Worm (Caenorhabditis elegans) whole organism, mixed stage, embryonic: Measurements from ENCODE around the gene R02D5.7.

Experiments
- M03D4.4 ChIP-seq: sonication (generic microtip); optimal IDR thresholded peaks from 2 replicates; lab custom pipeline; 2017; ENCODE audit warnings: mild to moderate bottlenecking, missing genetic modification characterization, missing compliant biosample characterization
- bed-3 ChIP-seq: fragments of 200-800 bp; sonication (Bioruptor generic); optimal IDR thresholded peaks from 3 replicates; lab custom pipeline; 2018; ENCODE audit warnings: mild to moderate bottlenecking, missing genetic modification characterization, moderate library complexity, missing compliant biosample characterization
- blmp-1 ChIP-seq: fragments of 150-350 bp; optimal IDR thresholded peaks from 2 replicates; lab custom pipeline; 2014; ENCODE audit warnings: missing biosample characterization, missing genetic modification characterization
- ceh-39 ChIP-seq: fragments of 150-350 bp; optimal IDR thresholded peaks from 2 replicates; lab custom pipeline; 2014; ENCODE audit warnings: missing biosample characterization, missing genetic modification characterization
- ceh-43 ChIP-seq: fragments of 200-800 bp; sonication (Bioruptor generic); optimal IDR thresholded peaks from 2 replicates; lab custom pipeline; 2018; ENCODE audit warnings: mild to moderate bottlenecking, missing genetic modification characterization, moderate library complexity, missing compliant biosample characterization
- ceh-83 ChIP-seq: fragments of 200-800 bp; sonication (Bioruptor generic); optimal IDR thresholded peaks from 2 replicates; lab custom pipeline; 2018; ENCODE audit warnings: mild to moderate bottlenecking, missing genetic modification characterization, missing compliant biosample characterization
- ces-1 ChIP-seq: fragments of 150-350 bp; optimal IDR thresholded peaks from 2 replicates; lab custom pipeline; 2014; ENCODE audit warnings: missing biosample characterization, missing genetic modification reagents, missing genetic modification characterization
- cnd-1 ChIP-seq: fragments of 200-800 bp; sonication (Bioruptor generic); optimal IDR thresholded peaks from 2 replicates; lab custom pipeline; 2018; ENCODE audit warnings: mild to moderate bottlenecking, missing genetic modification characterization, missing compliant biosample characterization
- drap-1 ChIP-seq: fragments of 200-800 bp; sonication (Bioruptor generic); optimal IDR thresholded peaks from 3 replicates; lab custom pipeline; 2018; ENCODE audit warnings: mild to moderate bottlenecking, missing genetic modification characterization, missing compliant biosample characterization
- elt-1 ChIP-seq: sonication (generic microtip); optimal IDR thresholded peaks from 2 replicates; lab custom pipeline; 2017; ENCODE audit warnings: missing genetic modification characterization, mild to moderate bottlenecking, missing compliant biosample characterization, antibody characterized with exemption, moderate library complexity, borderline replicate concordance; ENCODE audit not compliant: insufficient read depth
- elt-3 ChIP-seq: fragments of 150-350 bp; optimal IDR thresholded peaks from 2 replicates; lab custom pipeline; 2014; ENCODE audit warnings: missing biosample characterization, missing genetic modification characterization
- flh-1 ChIP-seq: fragments of 200-800 bp; sonication (Bioruptor generic); optimal IDR thresholded peaks from 2 replicates; lab custom pipeline; 2018; ENCODE audit warnings: mild to moderate bottlenecking, missing genetic modification characterization, moderate library complexity, missing compliant biosample characterization
- ham-2 ChIP-seq: fragments of 200-800 bp; sonication (Bioruptor generic); optimal IDR thresholded peaks from 2 replicates; lab custom pipeline; 2018; ENCODE audit warnings: mild to moderate bottlenecking, missing genetic modification characterization, missing compliant biosample characterization
- hlh-1 ChIP-seq: fragments of 150-350 bp; optimal IDR thresholded peaks from 2 replicates; lab custom pipeline; 2014; ENCODE audit warnings: missing biosample characterization, missing genetic modification reagents, missing genetic modification characterization
- lin-13 ChIP-seq: fragments of 150-350 bp; optimal IDR thresholded peaks from 2 replicates; lab custom pipeline; 2014; ENCODE audit warnings: missing biosample characterization, missing genetic modification characterization
- lin-32 ChIP-seq: fragments of 200-800 bp; sonication (Bioruptor generic); optimal IDR thresholded peaks from 2 replicates; lab custom pipeline; 2018; ENCODE audit warnings: mild to moderate bottlenecking, missing genetic modification characterization, missing compliant biosample characterization
- mab-5 ChIP-seq: fragments of 150-350 bp; optimal IDR thresholded peaks from 2 replicates; lab custom pipeline; 2014; ENCODE audit warnings: missing biosample characterization, missing genetic modification characterization
- mep-1 ChIP-seq: fragments of 150-350 bp; optimal IDR thresholded peaks from 2 replicates; lab custom pipeline; 2017; ENCODE audit warnings: missing biosample characterization, missing genetic modification reagents, missing genetic modification characterization, inconsistent platforms
- mls-2 ChIP-seq: sonication (generic microtip); optimal IDR thresholded peaks from 2 replicates; lab custom pipeline; 2016; ENCODE audit warnings: mild to moderate bottlenecking, missing genetic modification characterization, moderate library complexity, missing compliant biosample characterization
- nhr-12 ChIP-seq: fragments of 150-350 bp; optimal IDR thresholded peaks from 2 replicates; lab custom pipeline; 2014; ENCODE audit warnings: missing biosample characterization, missing genetic modification characterization
- nhr-2 ChIP-seq: fragments of 150-350 bp; optimal IDR thresholded peaks from 2 replicates; lab custom pipeline; 2014; ENCODE audit warnings: missing biosample characterization, missing genetic modification characterization
- nhr-237 ChIP-seq: fragments of 150-350 bp; optimal IDR thresholded peaks from 2 replicates; lab custom pipeline; 2014; ENCODE audit warnings: missing biosample characterization, missing genetic modification characterization
- nhr-28 ChIP-seq: fragments of 150-350 bp; optimal IDR thresholded peaks from 2 replicates; lab custom pipeline; 2014; ENCODE audit warnings: missing biosample characterization, missing genetic modification characterization
- nhr-76 ChIP-seq: sonication (generic microtip); optimal IDR thresholded peaks from 2 replicates; lab custom pipeline; 2017; ENCODE audit warnings: missing biosample characterization, missing genetic modification characterization
- pha-4 ChIP-seq: fragments of 150-350 bp; optimal IDR thresholded peaks from 2 replicates; lab custom pipeline; 2018; ENCODE audit warnings: missing biosample characterization, missing genetic modification reagents, missing genetic modification characterization
- snpc-4 ChIP-seq: fragments of 150-350 bp; optimal IDR thresholded peaks from 2 replicates; lab custom pipeline; 2014; ENCODE audit warnings: missing biosample characterization, missing genetic modification characterization
- sptf-1 ChIP-seq: sonication (generic microtip); optimal IDR thresholded peaks from 2 replicates; lab custom pipeline; 2017; ENCODE audit warnings: mild to moderate bottlenecking, missing genetic modification characterization, moderate library complexity, missing compliant biosample characterization
- unc-120 ChIP-seq: sonication (generic microtip); optimal IDR thresholded peaks from 2 replicates; lab custom pipeline; 2017; ENCODE audit warnings: missing genetic modification characterization, missing compliant biosample characterization; ENCODE audit not compliant: poor library complexity, severe bottlenecking
- zip-8 ChIP-seq: fragments of 150-350 bp; optimal IDR thresholded peaks from 2 replicates; lab custom pipeline; 2014; ENCODE audit warnings: missing biosample characterization, missing genetic modification characterization
- ztf-11 ChIP-seq: fragments of 150-350 bp; optimal IDR thresholded peaks from 2 replicates; lab custom pipeline; 2014; ENCODE audit warnings: missing biosample characterization, missing genetic modification characterization

R02D5.7 gene

DNA sequence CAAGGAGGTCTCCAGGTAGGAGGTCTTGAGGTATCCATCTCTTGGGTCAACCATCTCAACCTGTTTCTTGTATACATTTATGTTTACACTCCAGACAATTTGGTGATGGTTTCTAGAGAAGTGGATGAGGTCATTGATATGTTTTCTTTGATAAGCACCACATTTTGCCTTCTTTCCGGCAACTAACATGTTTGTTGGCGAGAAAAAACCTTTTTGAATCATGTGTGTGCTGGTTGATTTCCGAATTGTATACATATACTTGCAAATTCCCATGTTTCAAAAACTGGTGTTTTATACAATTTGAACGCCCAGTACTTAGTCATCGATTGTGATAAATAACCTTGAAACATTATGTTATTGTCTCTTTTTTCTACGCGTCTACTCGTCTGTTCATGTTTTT lies 22.8 kb upstream of the R02D5.7 start:
- TF ChIP-seq cnd-1 (tag; lab: Kevin White, UChicago) (no peak), elt-1 (tag; lab: Kevin White, UChicago) (no peak), nhr-12 (tag; lab: Kevin White, UChicago) (no peak), unc-120 (tag; lab: Kevin White, UChicago) (no peak), nhr-76 (tag; lab: Kevin White, UChicago) (no peak), drap-1 (no peak), ztf-11 (no peak), ceh-43 (GFP tag; lab: Kevin White, UChicago) (no peak), ham-2 (GFP tag; lab: Kevin White, UChicago) (no peak), pha-4 (tag; lab: Kevin White, UChicago) (no peak), mls-2 (tag; lab: Kevin White, UChicago) (no peak), nhr-237 (no peak), bed-3 (GFP tag; lab: Kevin White, UChicago) (no peak), lin-13 (tag; lab: Kevin White, UChicago) (no peak), blmp-1 (tag; lab: Kevin White, UChicago) (no peak), flh-1 (no peak)

DNA sequence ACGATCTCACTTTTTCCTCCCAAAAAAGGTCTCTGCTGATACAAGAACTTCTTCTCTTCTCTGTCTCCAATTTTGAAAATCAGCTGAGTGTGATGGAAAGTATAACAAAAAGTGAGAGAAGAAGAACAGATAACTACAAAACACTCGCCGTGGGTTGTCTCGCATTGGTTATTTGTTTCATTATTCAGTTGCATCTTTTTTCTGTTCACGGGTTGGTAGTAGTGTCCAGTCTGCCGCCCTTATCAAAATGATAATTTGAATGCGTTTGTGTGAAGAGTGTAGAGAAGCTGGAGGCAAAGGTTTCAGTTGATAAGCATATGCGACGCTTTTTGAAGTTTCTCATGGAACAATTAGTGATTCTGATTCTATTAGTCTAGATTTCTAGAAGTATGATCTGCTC lies 21.8 kb upstream of the R02D5.7 start:
- TF ChIP-seq snpc-4 (tag; lab: Kevin White, UChicago) (no peak), mab-5 (tag; lab: Kevin White, UChicago) (no peak), ceh-83 (no peak), elt-3 (no peak), M03D4.4 (tag; lab: Kevin White, UChicago) (no peak), nhr-28 (tag; lab: Kevin White, UChicago) (no peak), cnd-1 (tag; lab: Kevin White, UChicago) (no peak), nhr-2 (tag; lab: Kevin White, UChicago) (no peak)
- TF ChIP-seq, all 35 proteins: peak for 0

DNA sequence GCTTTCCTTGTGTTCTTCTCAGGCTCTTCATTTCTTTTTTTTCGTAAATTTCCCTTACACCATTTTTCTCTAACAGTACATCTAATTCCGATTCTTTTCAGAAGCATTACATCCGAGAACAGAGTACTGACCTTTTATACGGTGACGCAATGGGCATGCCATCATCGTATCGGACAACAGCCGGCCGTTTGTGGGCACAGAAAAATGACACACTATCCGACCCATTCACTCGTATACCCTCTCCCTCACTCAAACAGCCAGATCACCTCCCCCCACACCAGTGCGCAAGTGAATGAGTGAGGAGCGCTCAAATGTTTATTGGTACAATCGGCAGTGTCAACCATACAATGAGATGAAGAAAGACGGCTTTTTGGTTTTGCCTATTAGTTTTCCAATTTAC lies 19.8 kb upstream of the R02D5.7 start, which contains the start of gene R02D5.24:
Gene R02D5.24 (plus strand): TSS at position 205 of the 400 bp plus-strand sequence.
- TF ChIP-seq nhr-237 (no peak), drap-1 (peak; percentile 73), zip-8 (peak; percentile 81), hlh-1 (peak; percentile 10), sptf-1 (tag; lab: Kevin White, UChicago) (peak; percentile 32), cnd-1 (tag; lab: Kevin White, UChicago) (peak; percentile 56), lin-32 (GFP tag; lab: Kevin White, UChicago) (no peak), nhr-2 (tag; lab: Kevin White, UChicago) (peak; percentile 99)

DNA sequence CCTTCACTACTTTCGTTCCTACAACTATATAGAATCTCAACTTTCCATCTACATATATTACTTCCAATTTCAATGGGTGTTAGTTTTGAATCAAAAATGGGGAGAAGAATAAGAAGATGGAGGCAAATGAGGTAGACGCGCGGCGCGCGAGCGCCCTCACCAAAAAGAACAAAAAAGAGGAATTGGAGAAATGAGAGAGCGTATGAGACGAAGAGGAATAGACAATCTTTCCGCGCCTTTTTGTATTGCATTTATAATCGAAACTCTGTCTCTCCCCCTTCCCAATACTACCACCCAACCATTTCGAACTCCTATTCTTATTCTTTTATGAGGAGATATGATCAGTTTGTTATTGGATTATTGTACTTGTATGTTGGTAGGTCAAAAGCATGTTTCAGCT lies 19.3 kb upstream of the R02D5.7 start:
- TF ChIP-seq ces-1 (GFP tag; lab: Kevin White, UChicago): peak; percentile 15
- no peak for TF ChIP-seq ham-2 (GFP tag; lab: Kevin White, UChicago)
- TF ChIP-seq flh-1: no peak

DNA sequence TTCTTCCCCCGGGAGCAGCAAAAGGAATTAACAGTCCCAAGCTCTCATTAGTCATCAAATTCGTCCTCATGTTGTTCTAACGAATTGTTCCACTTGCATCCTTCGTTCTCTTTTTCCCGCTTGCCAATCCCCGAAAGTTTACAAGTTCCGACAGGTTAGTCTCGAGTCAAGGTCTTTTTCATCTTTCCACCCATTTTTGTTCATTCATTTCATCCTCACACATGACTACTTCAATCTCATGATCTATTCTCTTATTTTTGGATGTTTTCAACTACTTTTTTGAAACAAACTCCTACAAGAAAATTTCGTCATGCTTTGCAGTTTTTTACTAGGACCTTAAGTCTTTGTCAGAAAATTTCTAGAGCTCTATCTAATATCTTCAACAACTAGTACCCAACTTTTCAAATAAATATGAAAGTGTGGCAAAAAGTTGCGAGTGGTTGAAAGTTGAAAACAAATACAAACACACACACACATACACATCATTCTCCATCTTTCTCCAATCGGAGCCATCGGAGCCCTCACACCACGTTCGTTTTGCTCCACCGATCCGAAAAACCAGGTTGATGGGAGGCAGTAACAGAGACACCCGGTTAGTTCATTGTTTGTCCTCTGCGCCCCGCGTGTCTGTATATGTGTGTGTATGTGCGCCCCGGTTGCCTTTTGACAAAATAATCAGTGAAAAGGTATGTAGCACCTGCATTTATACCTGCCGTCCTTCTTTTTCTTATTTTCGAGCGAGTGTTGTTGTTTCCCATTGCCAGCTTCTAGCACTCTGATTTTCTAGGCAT lies 18.0 kb upstream of the R02D5.7 start:
- no peak for TF ChIP-seq nhr-28 (tag; lab: Kevin White, UChicago)
- TF ChIP-seq drap-1: peak; percentile 23

DNA sequence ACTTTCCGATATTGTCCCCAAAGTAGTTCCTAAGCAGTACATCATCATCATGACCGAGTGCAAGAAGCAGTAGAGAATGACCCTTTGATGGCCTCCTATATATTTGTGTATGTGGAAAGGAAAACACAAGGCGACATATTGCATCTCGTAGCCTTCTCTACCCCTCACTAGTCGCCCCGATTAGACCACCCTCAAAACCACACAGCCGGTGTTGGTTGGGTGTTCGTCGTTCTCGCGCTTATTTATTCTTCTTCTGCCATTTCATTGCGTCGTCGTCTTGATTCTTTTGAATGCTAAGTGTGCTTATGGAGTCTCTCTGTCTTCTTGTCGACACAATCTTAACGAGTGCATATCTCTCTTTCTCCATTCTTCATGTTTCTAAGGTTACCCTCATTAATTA lies 16.9 kb upstream of the R02D5.7 start:
- no peak for TF ChIP-seq ceh-39 (tag; lab: Kevin White, UChicago)
- peak; percentile 46 for TF ChIP-seq sptf-1 (tag; lab: Kevin White, UChicago)
- TF ChIP-seq nhr-237: no peak
- TF ChIP-seq nhr-28 (tag; lab: Kevin White, UChicago): no peak
- peak; percentile 51 for TF ChIP-seq lin-13 (tag; lab: Kevin White, UChicago)
- peak; percentile 52 for TF ChIP-seq mep-1 (tag; lab: Kevin White, UChicago)
- TF ChIP-seq zip-8: no peak
- TF ChIP-seq mls-2 (tag; lab: Kevin White, UChicago): peak; percentile 50
- peak; percentile 8 for TF ChIP-seq ces-1 (GFP tag; lab: Kevin White, UChicago)
- TF ChIP-seq ham-2 (GFP tag; lab: Kevin White, UChicago): peak; percentile 63
- peak; percentile 22 for TF ChIP-seq cnd-1 (tag; lab: Kevin White, UChicago)
- peak; percentile 84 for TF ChIP-seq nhr-2 (tag; lab: Kevin White, UChicago)
